Worm (Caenorhabditis elegans) whole organism, young adult: ENCODE results near the gene cdc-14.

Experiments used
- B0035.1 ChIP-seq: sonication (generic microtip); optimal IDR thresholded peaks from 2 replicates; lab custom pipeline; 2016; ENCODE audit warnings: missing genetic modification characterization, mild to moderate bottlenecking, missing compliant biosample characterization, missing genotype, missing genetic modification reagents
- F37B4.10 ChIP-seq: fragments of 200-800 bp; sonication (Bioruptor generic); IDR thresholded peaks from 2 replicates; pipeline ENCODE4 v1.3.6; 2022; ENCODE audit warnings: missing genetic modification characterization, missing compliant biosample characterization
- F49E8.2 ChIP-seq: sonication (generic microtip); optimal IDR thresholded peaks from 3 replicates; lab custom pipeline; 2017; ENCODE audit warnings: missing genetic modification characterization, mild to moderate bottlenecking, missing compliant biosample characterization, antibody characterized with exemption, moderate library complexity; ENCODE audit not compliant: insufficient read depth
- F52B5.7 ChIP-seq: sonication (generic microtip); optimal IDR thresholded peaks from 2 replicates; lab custom pipeline; 2016; ENCODE audit warnings: mild to moderate bottlenecking, missing genetic modification characterization, missing compliant biosample characterization
- F57C9.4 ChIP-seq: sonication (generic microtip); optimal IDR thresholded peaks from 2 replicates; lab custom pipeline; 2017; ENCODE audit warnings: mild to moderate bottlenecking, missing genetic modification characterization, missing compliant biosample characterization
- T07F8.4 ChIP-seq: sonication (generic microtip); optimal IDR thresholded peaks from 2 replicates; lab custom pipeline; 2016; ENCODE audit warnings: mild to moderate bottlenecking, missing genetic modification characterization, moderate library complexity, missing compliant biosample characterization
- Y53G8AR.9 ChIP-seq: fragments of 200-800 bp; sonication (Bioruptor generic); conservative IDR thresholded peaks from 2 replicates; pipeline ENCODE4 v1.3.6; 2022; ENCODE audit warnings: missing genetic modification reagents, missing genetic modification characterization, missing compliant biosample characterization
- Y79H2A.3 ChIP-seq: fragments of 200-800 bp; sonication (Bioruptor generic); conservative IDR thresholded peaks from 2 replicates; pipeline ENCODE4 v1.3.6; 2022; ENCODE audit warnings: missing genetic modification reagents, missing genetic modification characterization, missing compliant biosample characterization
- akir-1 ChIP-seq: fragments of 200-800 bp; sonication (Bioruptor generic); optimal IDR thresholded peaks from 2 replicates; lab custom pipeline; 2018; ENCODE audit warnings: mild to moderate bottlenecking, missing genetic modification characterization, moderate library complexity, missing compliant biosample characterization
- attf-6 ChIP-seq: fragments of 200-800 bp; sonication (Bioruptor generic); IDR thresholded peaks from 2 replicates; pipeline ENCODE4 v1.3.6; 2022; ENCODE audit warnings: missing genetic modification reagents, missing genetic modification characterization, missing compliant biosample characterization
- bed-2 ChIP-seq: fragments of 200-800 bp; sonication (Bioruptor generic); IDR thresholded peaks from 2 replicates; pipeline ENCODE4 v1.3.6; 2022; ENCODE audit warnings: missing genetic modification reagents, missing genetic modification characterization, missing compliant biosample characterization
- cebp-1 ChIP-seq, 2 experiments: fragments of 200-800 bp in 1 of 2; sonication (Bioruptor generic) in 1 of 2; sonication (generic microtip) in 1 of 2; IDR thresholded peaks in 1 of 2; optimal IDR thresholded peaks in 1 of 2; 2 replicates each; pipeline versions ENCODE4 v1.3.6 to Lab custom; 2017 to 2022; ENCODE audit warnings: missing compliant biosample characterization in 2 of 2, missing genetic modification characterization in 2 of 2, mild to moderate bottlenecking in 1 of 2, missing genetic modification reagents in 1 of 2, moderate library complexity in 1 of 2
- ceh-100 ChIP-seq: fragments of 200-800 bp; sonication (Bioruptor generic); IDR thresholded peaks from 2 replicates; pipeline ENCODE4 v1.3.6; 2022; ENCODE audit warnings: missing genetic modification reagents, missing genetic modification characterization, missing compliant biosample characterization
- ceh-27 ChIP-seq: fragments of 200-800 bp; sonication (Bioruptor generic); optimal IDR thresholded peaks from 2 replicates; lab custom pipeline; 2018; ENCODE audit warnings: mild to moderate bottlenecking, missing genetic modification characterization, moderate library complexity, missing compliant biosample characterization
- ceh-40 ChIP-seq: fragments of 200-800 bp; sonication (Bioruptor generic); IDR thresholded peaks from 2 replicates; pipeline ENCODE4 v1.3.6; 2022; ENCODE audit warnings: missing genetic modification characterization, missing compliant biosample characterization
- ceh-58 ChIP-seq: fragments of 200-800 bp; sonication (Bioruptor generic); IDR thresholded peaks from 2 replicates; pipeline ENCODE4 v1.3.6; 2022; ENCODE audit warnings: missing genetic modification characterization, missing compliant biosample characterization
- ceh-79 ChIP-seq: sonication (generic microtip); optimal IDR thresholded peaks from 2 replicates; lab custom pipeline; 2017; ENCODE audit warnings: mild to moderate bottlenecking, missing genetic modification characterization, missing compliant biosample characterization
- ceh-91 ChIP-seq: fragments of 200-800 bp; sonication (Bioruptor generic); IDR thresholded peaks from 2 replicates; pipeline ENCODE4 v1.3.6; 2022; ENCODE audit warnings: missing genetic modification reagents, missing genetic modification characterization, missing compliant biosample characterization
- chd-7 ChIP-seq: sonication (generic microtip); optimal IDR thresholded peaks from 2 replicates; lab custom pipeline; 2016; ENCODE audit warnings: mild to moderate bottlenecking, missing genetic modification characterization, moderate library complexity, missing compliant biosample characterization
- die-1 ChIP-seq: sonication (generic microtip); optimal IDR thresholded peaks from 2 replicates; lab custom pipeline; 2016; ENCODE audit warnings: missing genotype, mild to moderate bottlenecking, missing genetic modification characterization, missing compliant biosample characterization
- dox-1 ChIP-seq: fragments of 200-800 bp; sonication (Bioruptor generic); IDR thresholded peaks from 2 replicates; pipeline ENCODE4 v1.3.6; 2022; ENCODE audit warnings: missing genetic modification reagents, missing genetic modification characterization, missing compliant biosample characterization
- dpff-1 ChIP-seq: sonication (generic microtip); optimal IDR thresholded peaks from 2 replicates; lab custom pipeline; 2017; ENCODE audit warnings: mild to moderate bottlenecking, missing genetic modification characterization, missing compliant biosample characterization
- efl-1 ChIP-seq: fragments of 150-350 bp; optimal IDR thresholded peaks from 2 replicates; lab custom pipeline; 2014; ENCODE audit warnings: missing biosample characterization, missing genetic modification reagents, missing genetic modification characterization
- fkh-3 ChIP-seq: sonication (generic microtip); optimal IDR thresholded peaks from 2 replicates; lab custom pipeline; 2016; ENCODE audit warnings: mild to moderate bottlenecking, missing genetic modification characterization, missing compliant biosample characterization
- hlh-26 ChIP-seq: fragments of 200-800 bp; sonication (Bioruptor generic); conservative IDR thresholded peaks from 2 replicates; pipeline ENCODE4 v1.3.6; 2022; ENCODE audit warnings: missing genetic modification reagents, missing genetic modification characterization, missing compliant biosample characterization
- hrde-1 ChIP-seq: sonication (generic microtip); optimal IDR thresholded peaks from 2 replicates; lab custom pipeline; 2016; ENCODE audit warnings: missing genetic modification characterization, mild to moderate bottlenecking, missing compliant biosample characterization, moderate library complexity, missing genotype, missing genetic modification reagents, borderline replicate concordance
- let-526 ChIP-seq: fragments of 200-800 bp; sonication (Bioruptor generic); IDR thresholded peaks from 2 replicates; pipeline ENCODE4 v1.3.6; 2022; ENCODE audit warnings: missing genetic modification reagents, missing genetic modification characterization, missing compliant biosample characterization
- lin-26 ChIP-seq: fragments of 200-800 bp; sonication (Bioruptor generic); IDR thresholded peaks from 2 replicates; pipeline ENCODE4 v1.3.6; 2022; ENCODE audit warnings: missing genetic modification reagents, missing genetic modification characterization, missing compliant biosample characterization
- lin-35 ChIP-seq, 3 experiments: fragments of 150-350 bp in 2 of 3; sonication (generic microtip) in 1 of 3; optimal IDR thresholded peaks; 2 replicates each; lab custom pipeline; 2014 to 2018; ENCODE audit warnings: missing biosample characterization in 3 of 3, missing genetic modification characterization in 3 of 3, missing genetic modification reagents in 3 of 3
- lsy-27 ChIP-seq: sonication (generic microtip); optimal IDR thresholded peaks from 2 replicates; lab custom pipeline; 2017; ENCODE audit warnings: missing genetic modification characterization, mild to moderate bottlenecking, missing compliant biosample characterization, antibody characterized with exemption, missing genotype, borderline replicate concordance; ENCODE audit not compliant: insufficient read depth
- madf-3 ChIP-seq: fragments of 200-800 bp; sonication (Bioruptor generic); IDR thresholded peaks from 2 replicates; pipeline ENCODE4 v1.3.6; 2022; ENCODE audit warnings: missing genetic modification reagents, missing genetic modification characterization, missing compliant biosample characterization
- mxl-1 ChIP-seq: sonication (generic microtip); optimal IDR thresholded peaks from 2 replicates; lab custom pipeline; 2016; ENCODE audit warnings: missing genetic modification characterization, missing compliant biosample characterization
- nfya-2 ChIP-seq: fragments of 200-800 bp; sonication (Bioruptor generic); IDR thresholded peaks from 2 replicates; pipeline ENCODE4 v1.3.6; 2022; ENCODE audit warnings: missing genetic modification reagents, missing genetic modification characterization, missing compliant biosample characterization
- nhr-120 ChIP-seq: fragments of 200-800 bp; sonication (Bioruptor generic); IDR thresholded peaks from 2 replicates; pipeline ENCODE4 v1.3.6; 2022; ENCODE audit warnings: missing genetic modification characterization, missing compliant biosample characterization
- nhr-179 ChIP-seq: sonication (generic microtip); optimal IDR thresholded peaks from 2 replicates; lab custom pipeline; 2016; ENCODE audit warnings: mild to moderate bottlenecking, missing genetic modification characterization, missing compliant biosample characterization
- nhr-80 ChIP-seq: sonication (generic microtip); optimal IDR thresholded peaks from 2 replicates; lab custom pipeline; 2016; ENCODE audit warnings: missing genetic modification characterization, missing compliant biosample characterization
- nhr-90 ChIP-seq: sonication (generic microtip); optimal IDR thresholded peaks from 2 replicates; lab custom pipeline; 2016; ENCODE audit warnings: missing genotype, mild to moderate bottlenecking, missing genetic modification characterization, missing compliant biosample characterization
- pha-4 ChIP-seq: fragments of 150-350 bp; sonication (generic microtip); optimal IDR thresholded peaks from 2 replicates; lab custom pipeline; 2014; ENCODE audit warnings: missing biosample characterization, missing genetic modification reagents, missing genetic modification characterization
- rec-8 ChIP-seq, 2 experiments: sonication (generic microtip); optimal IDR thresholded peaks; 2 replicates each; lab custom pipeline; 2016; ENCODE audit warnings: mild to moderate bottlenecking in 2 of 2, missing genetic modification characterization in 2 of 2, missing genetic modification reagents in 2 of 2, missing genotype in 2 of 2, missing biosample characterization in 1 of 2, missing compliant biosample characterization in 1 of 2, moderate library complexity in 1 of 2
- rpc-1 ChIP-seq, 2 experiments: fragments of 150-350 bp in 1 of 2; sonication (generic microtip) in 1 of 2; optimal IDR thresholded peaks; 2 replicates each; lab custom pipeline; 2014 to 2018; ENCODE audit warnings: missing biosample characterization in 1 of 2, missing genetic modification characterization in 1 of 2, missing genetic modification reagents in 1 of 2, missing genotype in 1 of 2
- snpc-1.3 ChIP-seq: sonication (generic microtip); optimal IDR thresholded peaks from 2 replicates; lab custom pipeline; 2017; ENCODE audit warnings: missing genetic modification characterization, mild to moderate bottlenecking, missing compliant biosample characterization, antibody characterized with exemption, moderate library complexity, missing genotype, missing genetic modification reagents; ENCODE audit not compliant: insufficient read depth
- somi-1 ChIP-seq: fragments of 200-800 bp; sonication (Bioruptor generic); optimal IDR thresholded peaks from 2 replicates; lab custom pipeline; 2018; ENCODE audit warnings: mild to moderate bottlenecking, missing genetic modification characterization, missing compliant biosample characterization
- unc-130 ChIP-seq: sonication (generic microtip); optimal IDR thresholded peaks from 2 replicates; lab custom pipeline; 2016; ENCODE audit warnings: missing genetic modification reagents, missing genetic modification characterization, missing compliant biosample characterization
- unc-62 ChIP-seq: fragments of 150-350 bp; optimal IDR thresholded peaks from 2 replicates; lab custom pipeline; 2014; ENCODE audit warnings: missing biosample characterization, missing genetic modification reagents, missing genetic modification characterization
- ztf-22 ChIP-seq: fragments of 200-800 bp; sonication (Bioruptor generic); optimal IDR thresholded peaks from 2 replicates; lab custom pipeline; 2018; ENCODE audit warnings: mild to moderate bottlenecking, missing genetic modification characterization, moderate library complexity, missing compliant biosample characterization
- ztf-25 ChIP-seq: fragments of 200-800 bp; sonication (Bioruptor generic); IDR thresholded peaks from 2 replicates; pipeline ENCODE4 v1.3.6; 2022; ENCODE audit warnings: missing genetic modification reagents, missing genetic modification characterization, missing compliant biosample characterization
- ztf-26 ChIP-seq: sonication (generic microtip); optimal IDR thresholded peaks from 2 replicates; lab custom pipeline; 2017; ENCODE audit warnings: missing genetic modification characterization, missing compliant biosample characterization

The cdc-14 gene

ce11 chrII:5593377-5593932, at the start of gene cdc-14 (continued):
- peak; percentile 61 for TF ChIP-seq nhr-80 (tag; lab: Kevin White, UChicago)
- no peak for TF ChIP-seq F37B4.10 (GFP tag; lab: Robert Waterston, UW)
- TF ChIP-seq mxl-1 (tag; lab: Kevin White, UChicago): no peak
- TF ChIP-seq lsy-27 (tag; lab: Kevin White, UChicago): no peak
- no peak for TF ChIP-seq fkh-3 (tag; lab: Kevin White, UChicago)
- TF ChIP-seq dox-1: peak; percentile 70
- no peak for TF ChIP-seq lin-26 (GFP tag; lab: Robert Waterston, UW)
- TF ChIP-seq nfya-2 (GFP tag; lab: Robert Waterston, UW): no peak
- TF ChIP-seq ceh-79 (tag; lab: Kevin White, UChicago): no peak
- TF ChIP-seq Y79H2A.3 (GFP tag; lab: Robert Waterston, UW): no peak
- no peak for TF ChIP-seq hrde-1 (tag; lab: Kevin White, UChicago)
- TF ChIP-seq madf-3: no peak
- peak; percentile 57 for TF ChIP-seq somi-1
- no peak for TF ChIP-seq attf-6 (GFP tag; lab: Robert Waterston, UW)
- no peak for TF ChIP-seq let-526
- TF ChIP-seq F57C9.4: no peak
- no peak for TF ChIP-seq ceh-40 (GFP tag; lab: Robert Waterston, UW)
- TF ChIP-seq lin-35 (GFP tag; optimal IDR thresholded peaks at IDR 0.05; lab: Kevin White, UChicago): no peak
- no peak for TF ChIP-seq F49E8.2 (tag; lab: Kevin White, UChicago)
- TF ChIP-seq ztf-26 (tag; lab: Kevin White, UChicago): peak; percentile 29
- TF ChIP-seq ceh-58 (GFP tag; lab: Robert Waterston, UW): no peak
- TF ChIP-seq unc-130: no peak
- TF ChIP-seq pha-4 (tag; lab: Kevin White, UChicago): no peak
- no peak for TF ChIP-seq ztf-22
- no peak for TF ChIP-seq T07F8.4 (tag; lab: Kevin White, UChicago)
- TF ChIP-seq rpc-1 (optimal IDR thresholded peaks at IDR 0.05; lab: Kevin White, UChicago): no peak
- TF ChIP-seq rpc-1 (tag; optimal IDR thresholded peaks at IDR 0.05; lab: Kevin White, UChicago): no peak
- no peak for TF ChIP-seq hlh-26 (GFP tag; lab: Robert Waterston, UW)
- no peak for TF ChIP-seq dpff-1 (tag; lab: Kevin White, UChicago)
- TF ChIP-seq Y53G8AR.9 (GFP tag; lab: Robert Waterston, UW): no peak
- peak; percentile 46 for TF ChIP-seq ceh-27 (GFP tag; lab: Kevin White, UChicago)
- TF ChIP-seq die-1 (tag; lab: Kevin White, UChicago): no peak
- no peak for TF ChIP-seq F52B5.7 (tag; lab: Kevin White, UChicago)
- no peak for TF ChIP-seq cebp-1 (GFP tag; IDR thresholded peaks at IDR 0.05; lab: Robert Waterston, UW)
- peak; percentile 76 for TF ChIP-seq cebp-1 (tag; optimal IDR thresholded peaks at IDR 0.05; lab: Kevin White, UChicago)
- TF ChIP-seq akir-1: peak; percentile 34
- TF ChIP-seq ztf-25 (GFP tag; lab: Robert Waterston, UW): no peak
- TF ChIP-seq nhr-90: no peak
- no peak for TF ChIP-seq rec-8 (tag; optimal IDR thresholded peaks at IDR 0.05; lab: Kevin White, UChicago)
- TF ChIP-seq B0035.1 (tag; lab: Kevin White, UChicago): no peak
- TF ChIP-seq ceh-91 (GFP tag; lab: Robert Waterston, UW): no peak
- no peak for TF ChIP-seq nhr-120 (GFP tag; lab: Robert Waterston, UW)
- TF ChIP-seq unc-62 (GFP tag; lab: Kevin White, UChicago): no peak
- peak; percentile 11 for TF ChIP-seq chd-7
- TF ChIP-seq bed-2 (GFP tag; lab: Robert Waterston, UW): no peak
- TF ChIP-seq nhr-179 (tag; lab: Kevin White, UChicago): no peak
- TF ChIP-seq efl-1 (GFP tag; lab: Kevin White, UChicago): no peak
- no peak for TF ChIP-seq snpc-1.3 (tag; lab: Kevin White, UChicago)
- peak; percentile 52; the same call in 1 of the 2 replicates for TF ChIP-seq ceh-100 (GFP tag; lab: Robert Waterston, UW)
